Worm (Caenorhabditis elegans) whole organism, L2 larva: ENCODE results near the gene rpl-42.

Experiments
- C34F6.9 ChIP-seq: fragments of 150-350 bp; optimal IDR thresholded peaks from 2 replicates; lab custom pipeline; 2014; ENCODE audit warnings: missing biosample characterization, missing genetic modification characterization
- F13H6.1 ChIP-seq: sonication (generic microtip); optimal IDR thresholded peaks from 2 replicates; lab custom pipeline; 2016; ENCODE audit warnings: missing genetic modification characterization, missing compliant biosample characterization
- R02D3.7 ChIP-seq: fragments of 150-350 bp; optimal IDR thresholded peaks from 2 replicates; lab custom pipeline; 2014; ENCODE audit warnings: missing biosample characterization, missing genetic modification characterization
- Y55F3AM.14 ChIP-seq: fragments of 200-800 bp; sonication (Bioruptor generic); optimal IDR thresholded peaks from 2 replicates; lab custom pipeline; 2018; ENCODE audit warnings: mild to moderate bottlenecking, missing genetic modification characterization, missing compliant biosample characterization
- ZK546.5 ChIP-seq: sonication (generic microtip); optimal IDR thresholded peaks from 2 replicates; lab custom pipeline; 2017; ENCODE audit warnings: missing biosample characterization, missing genetic modification characterization
- alr-1 ChIP-seq: fragments of 150-350 bp; optimal IDR thresholded peaks from 2 replicates; lab custom pipeline; 2014; ENCODE audit warnings: missing biosample characterization, missing genetic modification characterization
- aly-2 ChIP-seq: fragments of 150-350 bp; optimal IDR thresholded peaks from 2 replicates; lab custom pipeline; 2014; ENCODE audit warnings: missing biosample characterization, missing genetic modification characterization
- ama-1 ChIP-seq: fragments of 150-350 bp; optimal IDR thresholded peaks from 2 replicates; lab custom pipeline; 2018; ENCODE audit warnings: inconsistent platforms
- ceh-16 ChIP-seq: fragments of 150-350 bp; optimal IDR thresholded peaks from 2 replicates; lab custom pipeline; 2014; ENCODE audit warnings: missing biosample characterization, missing genetic modification characterization
- ceh-82 ChIP-seq: fragments of 150-350 bp; optimal IDR thresholded peaks from 2 replicates; lab custom pipeline; 2014; ENCODE audit warnings: missing biosample characterization, missing genetic modification characterization
- dmd-4 ChIP-seq: sonication (generic microtip); optimal IDR thresholded peaks from 2 replicates; lab custom pipeline; 2017; ENCODE audit warnings: missing biosample characterization, missing genetic modification characterization
- egl-27 ChIP-seq: sonication (generic microtip); optimal IDR thresholded peaks from 3 replicates; lab custom pipeline; 2017; ENCODE audit warnings: missing biosample characterization, missing genetic modification reagents, missing genetic modification characterization
- elt-1 ChIP-seq: fragments of 150-350 bp; optimal IDR thresholded peaks from 2 replicates; lab custom pipeline; 2014; ENCODE audit warnings: missing biosample characterization, missing genetic modification characterization
- gmeb-1 ChIP-seq: fragments of 150-350 bp; optimal IDR thresholded peaks from 2 replicates; lab custom pipeline; 2014; ENCODE audit warnings: missing biosample characterization, missing genetic modification characterization
- lin-11 ChIP-seq: fragments of 150-350 bp; sonication (generic microtip); optimal IDR thresholded peaks from 2 replicates; lab custom pipeline; 2014; ENCODE audit warnings: missing biosample characterization, missing genetic modification characterization, inconsistent platforms, mixed read lengths
- lin-13 ChIP-seq: fragments of 150-350 bp; optimal IDR thresholded peaks from 2 replicates; lab custom pipeline; 2014; ENCODE audit warnings: missing biosample characterization, missing genetic modification reagents, missing genetic modification characterization
- lin-39 ChIP-seq: fragments of 150-350 bp; optimal IDR thresholded peaks from 2 replicates; lab custom pipeline; 2014; ENCODE audit warnings: missing biosample characterization, missing genetic modification reagents, missing genetic modification characterization
- lsy-2 ChIP-seq, 2 experiments: fragments of 150-350 bp in 1 of 2; sonication (generic microtip) in 1 of 2; optimal IDR thresholded peaks; 2 replicates each; lab custom pipeline; 2014 to 2017; ENCODE audit warnings: missing biosample characterization in 2 of 2, missing genetic modification characterization in 2 of 2
- mab-5 ChIP-seq: fragments of 150-350 bp; optimal IDR thresholded peaks from 2 replicates; lab custom pipeline; 2014; ENCODE audit warnings: missing biosample characterization, missing genetic modification characterization
- mbf-1 ChIP-seq: sonication (generic microtip); optimal IDR thresholded peaks from 2 replicates; lab custom pipeline; 2017; ENCODE audit warnings: missing biosample characterization, missing genetic modification characterization
- mdl-1 ChIP-seq, 2 experiments: fragments of 150-350 bp in 1 of 2; sonication (generic microtip) in 1 of 2; optimal IDR thresholded peaks; 2 replicates each; lab custom pipeline; 2017; ENCODE audit warnings: missing biosample characterization in 2 of 2, missing genetic modification characterization in 2 of 2
- nhr-10 ChIP-seq: sonication (generic microtip); optimal IDR thresholded peaks from 2 replicates; lab custom pipeline; 2017; ENCODE audit warnings: missing biosample characterization, missing genetic modification characterization
- nhr-11 ChIP-seq: fragments of 150-350 bp; optimal IDR thresholded peaks from 2 replicates; lab custom pipeline; 2014; ENCODE audit warnings: missing biosample characterization, missing genetic modification characterization
- nhr-12 ChIP-seq: fragments of 150-350 bp; optimal IDR thresholded peaks from 2 replicates; lab custom pipeline; 2014; ENCODE audit warnings: missing biosample characterization, missing genetic modification characterization
- nhr-129 ChIP-seq: fragments of 150-350 bp; optimal IDR thresholded peaks from 2 replicates; lab custom pipeline; 2014; ENCODE audit warnings: missing biosample characterization, missing genetic modification characterization
- nhr-21 ChIP-seq: fragments of 150-350 bp; optimal IDR thresholded peaks from 2 replicates; lab custom pipeline; 2014; ENCODE audit warnings: missing biosample characterization, missing genetic modification characterization
- nhr-237 ChIP-seq: fragments of 150-350 bp; optimal IDR thresholded peaks from 2 replicates; lab custom pipeline; 2014; ENCODE audit warnings: missing biosample characterization, missing genetic modification characterization
- nhr-25 ChIP-seq: fragments of 150-350 bp; sonication (generic microtip); optimal IDR thresholded peaks from 3 replicates; lab custom pipeline; 2014; ENCODE audit warnings: missing biosample characterization, missing genetic modification characterization
- nhr-77 ChIP-seq: fragments of 150-350 bp; optimal IDR thresholded peaks from 2 replicates; lab custom pipeline; 2014; ENCODE audit warnings: missing biosample characterization, missing genetic modification characterization
- peb-1 ChIP-seq: fragments of 150-350 bp; optimal IDR thresholded peaks from 2 replicates; lab custom pipeline; 2014; ENCODE audit warnings: missing biosample characterization, missing genetic modification characterization
- sem-4 ChIP-seq: fragments of 150-350 bp; optimal IDR thresholded peaks from 2 replicates; lab custom pipeline; 2014; ENCODE audit warnings: missing biosample characterization, missing genetic modification reagents, missing genetic modification characterization
- skn-1 ChIP-seq: sonication (generic microtip); optimal IDR thresholded peaks from 2 replicates; lab custom pipeline; 2017; ENCODE audit warnings: missing biosample characterization, missing genetic modification characterization
- sma-9 ChIP-seq, 2 experiments: fragments of 150-350 bp in 1 of 2; sonication (generic microtip) in 1 of 2; optimal IDR thresholded peaks; 2 replicates each; lab custom pipeline; 2014 to 2016; ENCODE audit warnings: missing genetic modification characterization in 2 of 2, mild to moderate bottlenecking in 1 of 2, missing biosample characterization in 1 of 2, missing compliant biosample characterization in 1 of 2, missing genetic modification reagents in 1 of 2, moderate library complexity in 1 of 2
- unc-39 ChIP-seq: fragments of 150-350 bp; optimal IDR thresholded peaks from 2 replicates; lab custom pipeline; 2014; ENCODE audit warnings: missing biosample characterization, missing genetic modification characterization
- unc-55 ChIP-seq: fragments of 150-350 bp; sonication (generic microtip); optimal IDR thresholded peaks from 3 replicates; lab custom pipeline; 2014; ENCODE audit warnings: missing biosample characterization, missing genetic modification reagents, missing genetic modification characterization
- zag-1 ChIP-seq: fragments of 150-350 bp; optimal IDR thresholded peaks from 2 replicates; lab custom pipeline; 2014; ENCODE audit warnings: missing biosample characterization, missing genetic modification characterization
- ztf-1 ChIP-seq: fragments of 200-800 bp; sonication (Bioruptor generic); conservative IDR thresholded peaks from 2 replicates; pipeline ENCODE4 v1.3.6; 2022; ENCODE audit warnings: missing genetic modification characterization, missing compliant biosample characterization

rpl-42 gene

ce11 chrII:11103657-11104056, 11.1 kb downstream of the rpl-42 start, which contains the start of gene C09H10.5:
C09H10.5 (minus strand) TSS chrII:11103757.
- TF ChIP-seq nhr-129 (tag; lab: Kevin White, UChicago) (no peak), lsy-2 (tag; optimal IDR thresholded peaks at IDR 0.05; lab: Kevin White, UChicago) (no peak)

DNA sequence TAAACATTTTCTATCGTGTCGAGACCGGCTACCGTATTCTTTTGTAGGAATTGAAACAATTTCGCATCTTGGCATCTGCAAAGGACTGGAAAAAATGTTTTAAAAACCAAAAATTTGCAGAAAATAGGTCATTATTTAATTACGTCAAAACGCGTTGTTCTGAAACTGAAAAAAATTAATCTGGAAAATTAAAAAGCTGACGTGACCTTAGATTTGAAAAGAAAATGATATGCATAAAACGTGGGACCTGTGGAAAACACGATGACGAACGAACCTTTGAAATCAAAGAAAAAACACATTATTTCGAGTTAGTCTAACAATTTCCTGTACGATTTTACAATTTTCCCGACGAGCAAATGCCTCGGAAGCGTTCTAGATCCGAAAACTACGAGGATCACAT, 11.6 kb downstream of the rpl-42 start, which contains the start of gene C09H10.9:
Gene C09H10.9 (plus strand): TSS at position 301 of the 400 bp plus-strand sequence.
- TF ChIP-seq Y55F3AM.14 (GFP tag; lab: Kevin White, UChicago) (no peak), nhr-129 (tag; lab: Kevin White, UChicago) (no peak), F13H6.1 (tag; lab: Kevin White, UChicago) (no peak), C34F6.9 (no peak), skn-1 (tag; lab: Kevin White, UChicago) (no peak), elt-1 (tag; lab: Kevin White, UChicago) (no peak), R02D3.7 (no peak), ztf-1 (GFP tag; lab: Robert Waterston, UW) (no peak), nhr-10 (tag; lab: Kevin White, UChicago) (no peak), nhr-11 (no peak), mab-5 (no peak), dmd-4 (tag; lab: Kevin White, UChicago) (no peak), aly-2 (tag; lab: Kevin White, UChicago) (no peak), unc-55 (GFP tag; lab: Kevin White, UChicago) (no peak), gmeb-1 (tag; lab: Kevin White, UChicago) (no peak), lin-13 (GFP tag; lab: Kevin White, UChicago) (no peak)

DNA sequence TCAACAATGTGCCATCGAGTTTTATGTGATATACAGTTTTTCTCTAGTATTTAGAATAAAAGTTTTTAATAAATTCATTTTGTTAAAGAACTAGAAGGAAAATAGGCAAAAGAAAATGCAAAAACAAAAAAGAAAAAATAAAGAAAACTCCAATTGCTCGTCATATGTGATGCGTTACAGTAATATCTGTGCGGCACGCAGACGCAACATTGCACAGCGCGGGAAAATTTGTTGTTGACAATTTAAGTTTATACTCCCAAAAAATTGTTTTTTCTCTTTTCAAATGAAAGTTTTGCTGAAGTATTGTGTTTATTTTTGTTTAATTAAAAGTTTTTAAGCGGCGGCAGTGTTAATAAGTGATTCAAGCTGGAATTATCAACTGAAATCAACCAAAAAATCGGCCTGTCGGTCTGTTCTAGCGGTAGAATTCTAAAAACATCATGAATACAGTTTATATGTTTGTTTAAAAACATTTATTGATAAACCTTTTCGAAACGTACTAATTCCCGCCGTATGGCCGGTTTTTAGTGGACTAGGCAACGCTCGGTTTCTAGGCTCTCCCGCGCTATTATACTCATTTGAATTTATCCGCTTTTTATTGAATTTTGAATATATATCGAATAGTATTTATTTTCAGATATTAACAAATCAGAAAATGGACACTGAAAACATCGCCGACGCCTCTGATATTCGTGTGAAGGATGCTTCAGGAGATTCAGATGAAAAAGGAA, 13.6 kb downstream of the rpl-42 start, which contains the start of gene nasp-1:
Gene nasp-1 (plus strand): TSS at position 632 of the 731 bp plus-strand sequence.
- TF ChIP-seq lsy-2 (tag; optimal IDR thresholded peaks at IDR 0.05; lab: Kevin White, UChicago) (peak in 1 of 2 experiments; percentile 73), ztf-1 (GFP tag; lab: Robert Waterston, UW) (no peak)

DNA sequence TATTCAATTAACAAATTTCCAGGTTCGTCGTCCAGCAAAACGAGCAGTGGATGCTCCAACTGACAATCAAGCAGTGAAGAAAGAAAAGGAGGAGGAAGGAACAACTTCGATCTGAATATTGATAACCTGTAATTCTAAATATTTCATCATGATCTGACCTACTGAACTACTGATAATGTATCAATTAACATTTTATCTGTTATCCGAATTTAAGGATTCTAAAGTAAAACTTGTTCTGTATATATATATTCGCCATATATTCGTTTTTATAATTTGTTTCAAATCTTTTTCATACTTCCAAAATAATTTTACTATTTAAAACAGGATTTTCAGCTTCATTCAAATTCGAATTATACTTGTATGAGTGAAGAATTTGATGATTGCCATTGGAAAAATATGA, 15.3 kb downstream of the rpl-42 start, which contains the start of gene apc-17:
Gene apc-17 (plus strand): TSS at position 301 of the 400 bp plus-strand sequence.
- TF ChIP-seq nhr-25 (no peak), unc-55 (GFP tag; lab: Kevin White, UChicago) (no peak), egl-27 (no peak), nhr-12 (no peak), sma-9 (GFP tag; optimal IDR thresholded peaks at IDR 0.05; lab: Kevin White, UChicago) (no peak), sma-9 (tag; optimal IDR thresholded peaks at IDR 0.05; lab: Kevin White, UChicago) (no peak), nhr-21 (tag; lab: Kevin White, UChicago) (no peak), ztf-1 (GFP tag; lab: Robert Waterston, UW) (no peak), mab-5 (no peak), mbf-1 (tag; lab: Kevin White, UChicago) (no peak), zag-1 (tag; lab: Kevin White, UChicago) (no peak), peb-1 (tag; lab: Kevin White, UChicago) (no peak), nhr-237 (no peak), sem-4 (tag; lab: Kevin White, UChicago) (no peak)
- TF ChIP-seq, all 48 proteins: peak for 0

DNA sequence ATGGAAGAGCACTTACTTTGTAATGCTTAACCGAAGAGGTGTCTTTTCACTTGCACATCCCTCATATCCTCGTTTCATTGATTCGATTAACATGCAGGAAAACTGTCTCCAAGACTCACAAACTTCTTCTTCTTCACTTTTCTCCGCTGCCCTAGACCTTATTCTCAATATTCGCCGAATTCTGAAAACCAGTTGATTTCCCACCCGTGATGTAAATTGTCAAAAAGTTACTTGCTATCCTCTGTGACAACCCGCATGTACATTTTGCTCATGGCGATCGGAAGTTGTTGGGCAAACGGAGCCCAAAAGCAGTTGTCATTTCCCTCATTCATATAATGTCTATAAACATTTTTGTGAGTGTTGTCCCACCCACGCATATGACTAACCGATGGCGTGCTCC, 17.9 kb downstream of the rpl-42 start:
- TF ChIP-seq ceh-82 (no peak), mdl-1 (tag; optimal IDR thresholded peaks at IDR 0.05; lab: Kevin White, UChicago) (no peak), lin-11 (tag; lab: Kevin White, UChicago) (no peak), alr-1 (tag; lab: Kevin White, UChicago) (no peak), lin-13 (GFP tag; lab: Kevin White, UChicago) (no peak), mab-5 (no peak), lin-39 (no peak), nhr-77 (tag; lab: Kevin White, UChicago) (no peak), ama-1 (lab: Kevin White, UChicago) (no peak), nhr-12 (no peak), ZK546.5 (tag; lab: Kevin White, UChicago) (no peak), unc-39 (tag; lab: Kevin White, UChicago) (no peak), ceh-16 (no peak), aly-2 (tag; lab: Kevin White, UChicago) (no peak), dmd-4 (tag; lab: Kevin White, UChicago) (no peak), F13H6.1 (tag; lab: Kevin White, UChicago) (no peak)
